Worm (Caenorhabditis elegans) whole organism, young adult: ENCODE measurements around the gene C54G10.1.

Experiments
- F33H1.4 ChIP-seq: fragments of 200-800 bp; sonication (Bioruptor generic); IDR thresholded peaks from 2 replicates; pipeline ENCODE4 v1.3.6; 2022; ENCODE audit warnings: missing genetic modification reagents, missing genetic modification characterization, missing compliant biosample characterization
- F39B2.1 ChIP-seq: fragments of 200-800 bp; sonication (Bioruptor generic); IDR thresholded peaks from 2 replicates; pipeline ENCODE4 v1.3.6; 2022; ENCODE audit warnings: missing genetic modification reagents, missing genetic modification characterization, missing compliant biosample characterization
- ama-1 ChIP-seq, 3 experiments: fragments of 150-350 bp in 1 of 3; sonication (generic microtip) in 2 of 3; optimal IDR thresholded peaks; 2 replicates each; lab custom pipeline; 2014 to 2018; ENCODE audit warnings: missing biosample characterization in 2 of 3, missing genetic modification characterization in 2 of 3, missing genetic modification reagents in 2 of 3
- ceh-27 ChIP-seq: fragments of 200-800 bp; sonication (Bioruptor generic); optimal IDR thresholded peaks from 2 replicates; lab custom pipeline; 2018; ENCODE audit warnings: mild to moderate bottlenecking, missing genetic modification characterization, moderate library complexity, missing compliant biosample characterization
- lir-1 ChIP-seq: fragments of 200-800 bp; sonication (Bioruptor generic); conservative IDR thresholded peaks from 2 replicates; pipeline ENCODE4 v1.3.6; 2022; ENCODE audit warnings: missing genetic modification reagents, missing genetic modification characterization, missing compliant biosample characterization
- xnd-1 ChIP-seq: sonication (generic microtip); optimal IDR thresholded peaks from 2 replicates; lab custom pipeline; 2016; ENCODE audit warnings: missing genotype, missing genetic modification reagents, missing genetic modification characterization, missing compliant biosample characterization
- ztf-3 ChIP-seq: fragments of 200-800 bp; sonication (Bioruptor generic); optimal IDR thresholded peaks from 2 replicates; lab custom pipeline; 2018; ENCODE audit warnings: mild to moderate bottlenecking, missing genetic modification characterization, missing compliant biosample characterization

- TF ChIP-seq xnd-1 (no peak), lir-1 (no peak), ceh-27 (GFP tag; lab: Kevin White, UChicago) (no peak), ama-1 (optimal IDR thresholded peaks at IDR 0.05; lab: Kevin White, UChicago) (no peak), ama-1 (GFP tag; optimal IDR thresholded peaks at IDR 0.05; lab: Kevin White, UChicago) (no peak), F33H1.4 (GFP tag; lab: Robert Waterston, UW) (no peak), ztf-3 (GFP tag; lab: Kevin White, UChicago) (no peak), F39B2.1 (GFP tag; lab: Robert Waterston, UW) (no peak)
Observed at ce11 chrV:14595984-14596383, 44.9 kb upstream of the C54G10.1 start.
